Fruit fly (Drosophila melanogaster) whole organism, prepupa: ENCODE results near the gene CG13314.

Experiments
- Blimp-1 ChIP-seq: fragments of 200-800 bp; sonication (Bioruptor generic); optimal IDR thresholded peaks from 3 replicates; lab custom pipeline; 2017; ENCODE audit warnings: missing biosample characterization, missing genetic modification characterization, mild to moderate bottlenecking, moderate library complexity, missing genetic modification reagents
- CG11294 ChIP-seq: fragments of 200-800 bp; sonication (Bioruptor generic); IDR thresholded peaks from 2 replicates; pipeline ENCODE4 v1.3.6; 2022; ENCODE audit warnings: missing biosample characterization, missing genetic modification characterization
- CG16779 ChIP-seq: fragments of 200-800 bp; sonication (Bioruptor generic); optimal IDR thresholded peaks from 3 replicates; lab custom pipeline; 2017; ENCODE audit warnings: missing biosample characterization, mild to moderate bottlenecking, missing genetic modification characterization
- CG6792 ChIP-seq: fragments of 200-800 bp; sonication (Bioruptor generic); optimal IDR thresholded peaks from 3 replicates; lab custom pipeline; 2016; ENCODE audit warnings: missing biosample characterization, missing genetic modification characterization
- CG6854 ChIP-seq: fragments of 200-800 bp; sonication (Bioruptor generic); optimal IDR thresholded peaks from 2 replicates; lab custom pipeline; 2017; ENCODE audit warnings: missing biosample characterization, mild to moderate bottlenecking, missing genetic modification characterization
- CG8319 ChIP-seq: fragments of 200-800 bp; sonication (Bioruptor generic); optimal IDR thresholded peaks from 3 replicates; lab custom pipeline; 2016; ENCODE audit warnings: missing biosample characterization, missing genetic modification characterization
- Gug ChIP-seq: fragments of 200-800 bp; sonication (Bioruptor generic); IDR thresholded peaks from 2 replicates; pipeline ENCODE4 v1.3.6; 2022; ENCODE audit warnings: missing biosample characterization, missing genetic modification characterization
- Lpt ChIP-seq: fragments of 200-800 bp; sonication (Bioruptor generic); optimal IDR thresholded peaks from 3 replicates; lab custom pipeline; 2016; ENCODE audit warnings: missing biosample characterization, missing genetic modification characterization
- Smox ChIP-seq: fragments of 200-800 bp; sonication (Bioruptor generic); optimal IDR thresholded peaks from 3 replicates; lab custom pipeline; 2016; ENCODE audit warnings: missing biosample characterization, missing genetic modification characterization
- Sox102F ChIP-seq: fragments of 200-800 bp; sonication (Bioruptor generic); optimal IDR thresholded peaks from 2 replicates; lab custom pipeline; 2016; ENCODE audit warnings: missing biosample characterization, mild to moderate bottlenecking, missing genetic modification characterization
- Sox14 ChIP-seq: fragments of 200-800 bp; sonication (Bioruptor generic); optimal IDR thresholded peaks from 3 replicates; lab custom pipeline; 2016; ENCODE audit warnings: missing biosample characterization, missing genetic modification characterization

DNA sequence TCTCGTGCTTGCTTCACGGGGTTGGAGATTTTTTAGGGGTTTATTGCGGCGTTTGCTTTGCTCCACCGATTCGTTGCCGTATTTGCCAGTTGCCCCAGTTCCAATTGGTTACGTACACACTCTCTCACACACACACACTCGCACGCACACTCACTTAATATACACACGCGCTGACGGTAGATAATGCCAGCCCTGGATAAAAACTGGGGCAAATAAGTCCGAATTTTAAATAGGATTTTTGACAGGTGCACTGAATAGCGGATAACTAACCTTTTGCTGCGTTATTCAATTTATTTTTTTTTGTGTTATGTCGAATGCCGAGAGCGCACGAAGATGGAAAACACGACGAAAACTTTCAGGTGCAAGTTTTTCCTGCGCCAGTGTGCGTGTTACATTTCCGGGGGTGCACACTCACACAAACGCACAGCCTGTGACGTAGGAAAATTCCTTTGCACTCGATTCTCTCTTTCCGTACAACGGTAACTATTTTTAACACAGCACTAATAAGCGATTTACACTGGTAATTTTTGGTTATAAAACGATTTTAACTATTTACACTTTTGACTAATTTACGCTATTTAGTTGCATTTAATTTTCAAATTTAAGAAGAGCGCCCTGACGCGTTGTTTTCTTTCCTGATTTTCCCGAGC is 28.9 kb upstream of the CG13314 start:
- TF ChIP-seq CG11294 (GFP tag; lab: Robert Waterston, UW) (no peak), Smox (GFP tag; lab: Kevin White, UChicago) (no peak), CG8319 (GFP tag; lab: Kevin White, UChicago) (no peak), Sox102F (GFP tag; lab: Kevin White, UChicago) (no peak), CG6792 (GFP tag; lab: Kevin White, UChicago) (no peak), CG16779 (tag; lab: Kevin White, UChicago) (no peak), CG6854 (GFP tag; lab: Kevin White, UChicago) (no peak), Blimp-1 (no peak), Gug (GFP tag; lab: Robert Waterston, UW) (no peak), Lpt (GFP tag; lab: Kevin White, UChicago) (no peak), Sox14 (no peak)
